Fruit fly (Drosophila melanogaster) whole organism, pupa: Measurements from ENCODE around the gene CG12229.

Experiments
- CG32121 ChIP-seq: fragments of 200-800 bp; sonication (Bioruptor generic); IDR thresholded peaks from 2 replicates; pipeline ENCODE4 v1.3.6; 2022; ENCODE audit warnings: missing biosample characterization, missing genetic modification characterization
- CG4496 ChIP-seq: fragments of 200-800 bp; sonication (Bioruptor generic); IDR thresholded peaks from 3 replicates; pipeline ENCODE4 v1.3.6; 2022; ENCODE audit warnings: missing biosample characterization, missing genetic modification characterization
- rn ChIP-seq: fragments of 200-800 bp; sonication (Bioruptor generic); IDR thresholded peaks from 2 replicates; pipeline ENCODE4 v1.3.6; 2022; ENCODE audit warnings: missing biosample characterization, missing genetic modification characterization

- TF ChIP-seq rn, result no peak
- no peak for TF ChIP-seq CG4496 (GFP tag; lab: Robert Waterston, UW)
- TF ChIP-seq CG32121, result no peak
Measured at dm6 chr3L:17470110-17470509, 33.9 kb upstream of the CG12229 start, which contains the start of gene SecCl.
